Fruit fly (Drosophila melanogaster) whole organism, embryonic: ENCODE data around the gene CG13385.

Experiments used
- Awh ChIP-seq: fragments of 200-800 bp; sonication (Bioruptor generic); IDR thresholded peaks from 2 replicates; pipeline ENCODE4, ENCODE4 v1.3.6; 2022; ENCODE audit warnings: missing biosample characterization, missing genetic modification characterization
- BEAF-32 ChIP-seq: fragments of 200-800 bp; sonication (Bioruptor generic); optimal IDR thresholded peaks from 3 replicates; lab custom pipeline; 2017; ENCODE audit warnings: missing biosample characterization, missing genetic modification characterization, mild to moderate bottlenecking, moderate library complexity, missing genetic modification reagents
- Blimp-1 ChIP-seq: fragments of 200-800 bp; sonication (Bioruptor generic); optimal IDR thresholded peaks from 3 replicates; lab custom pipeline; 2018; ENCODE audit warnings: missing biosample characterization, missing genetic modification characterization, mild to moderate bottlenecking, moderate library complexity, missing genetic modification reagents
- Bteb2 ChIP-seq: fragments of 200-800 bp; sonication (Bioruptor generic); optimal IDR thresholded peaks from 2 replicates; lab custom pipeline; 2016; ENCODE audit warnings: missing biosample characterization, missing genetic modification characterization
- C15 ChIP-seq: fragments of 200-800 bp; sonication (Bioruptor generic); IDR thresholded peaks from 3 replicates; pipeline ENCODE4 v1.3.6; 2022; ENCODE audit warnings: missing biosample characterization, missing genetic modification characterization
- CG12104 ChIP-seq: fragments of 200-800 bp; sonication (Bioruptor generic); optimal IDR thresholded peaks from 3 replicates; lab custom pipeline; 2016; ENCODE audit warnings: missing biosample characterization, missing genetic modification characterization
- CG12299 ChIP-seq: fragments of 200-800 bp; sonication (Bioruptor generic); optimal IDR thresholded peaks from 2 replicates; lab custom pipeline; 2018; ENCODE audit warnings: missing biosample characterization, mild to moderate bottlenecking, missing genetic modification characterization
- CG12659 ChIP-seq: fragments of 200-800 bp; sonication (Bioruptor generic); optimal IDR thresholded peaks from 3 replicates; lab custom pipeline; 2017; ENCODE audit warnings: mild to moderate bottlenecking, missing biosample characterization, missing genetic modification reagents, missing genetic modification characterization
- CG15011 ChIP-seq: fragments of 200-800 bp; sonication (Bioruptor generic); optimal IDR thresholded peaks from 3 replicates; lab custom pipeline; 2018; ENCODE audit warnings: missing biosample characterization, mild to moderate bottlenecking, missing genetic modification characterization
- CG17829 ChIP-seq: fragments of 200-800 bp; optimal IDR thresholded peaks from 2 replicates; lab custom pipeline; 2019; ENCODE audit warnings: missing biosample characterization, mild to moderate bottlenecking, missing genetic modification characterization, moderate library complexity
- CG17912 ChIP-seq: fragments of 200-800 bp; sonication (Bioruptor generic); optimal IDR thresholded peaks from 2 replicates; lab custom pipeline; 2018; ENCODE audit warnings: missing biosample characterization, mild to moderate bottlenecking, missing genetic modification characterization
- CG2129 ChIP-seq: fragments of 200-800 bp; sonication (Bioruptor generic); IDR thresholded peaks from 2 replicates; pipeline ENCODE4 v1.3.6; 2022; ENCODE audit warnings: missing biosample characterization, missing genetic modification characterization; ENCODE audit not compliant: partially characterized antibody
- CG30431 ChIP-seq: fragments of 200-800 bp; sonication (Bioruptor generic); optimal IDR thresholded peaks from 2 replicates; lab custom pipeline; 2017; ENCODE audit warnings: missing biosample characterization, missing genetic modification characterization
- CG31441 ChIP-seq: fragments of 200-800 bp; sonication (Bioruptor generic); IDR thresholded peaks from 2 replicates; pipeline ENCODE4 v1.3.6; 2022; ENCODE audit warnings: missing biosample characterization, missing genetic modification characterization
- CG3163 ChIP-seq: fragments of 200-800 bp; sonication (Bioruptor generic); optimal IDR thresholded peaks from 3 replicates; lab custom pipeline; 2016; ENCODE audit warnings: missing biosample characterization, missing genetic modification characterization
- CG3847 ChIP-seq: fragments of 200-800 bp; sonication (Bioruptor generic); IDR thresholded peaks from 2 replicates; pipeline ENCODE4 v1.3.6; 2022; ENCODE audit warnings: missing biosample characterization, missing genetic modification characterization
- CG42726 ChIP-seq: fragments of 200-800 bp; sonication (Bioruptor generic); IDR thresholded peaks from 2 replicates; pipeline ENCODE4 v1.3.6; 2022; ENCODE audit warnings: missing biosample characterization, missing genetic modification characterization; ENCODE audit not compliant: partially characterized antibody
- CG4730 ChIP-seq: fragments of 200-800 bp; sonication (Bioruptor generic); IDR thresholded peaks from 2 replicates; pipeline ENCODE4 v1.3.6; 2022; ENCODE audit warnings: missing biosample characterization, missing genetic modification characterization
- CG6854 ChIP-seq: fragments of 200-800 bp; sonication (Bioruptor generic); optimal IDR thresholded peaks from 3 replicates; lab custom pipeline; 2017; ENCODE audit warnings: missing biosample characterization, mild to moderate bottlenecking, missing genetic modification characterization
- CG8388 ChIP-seq: fragments of 200-800 bp; sonication (Bioruptor generic); optimal IDR thresholded peaks from 2 replicates; lab custom pipeline; 2019; ENCODE audit warnings: missing biosample characterization, mild to moderate bottlenecking, missing genetic modification characterization, moderate library complexity
- CG8765 ChIP-seq: fragments of 200-800 bp; sonication (Bioruptor generic); IDR thresholded peaks from 2 replicates; pipeline ENCODE4 v1.3.6; 2022; ENCODE audit warnings: missing biosample characterization, missing genetic modification characterization
- CG9437 ChIP-seq: fragments of 200-800 bp; sonication (Bioruptor generic); optimal IDR thresholded peaks from 2 replicates; lab custom pipeline; 2018; ENCODE audit warnings: missing biosample characterization, mild to moderate bottlenecking, missing genetic modification characterization
- CG9609 ChIP-seq: fragments of 200-800 bp; sonication (Bioruptor generic); optimal IDR thresholded peaks from 3 replicates; lab custom pipeline; 2016; ENCODE audit warnings: missing biosample characterization, missing genetic modification characterization
- CG9876 ChIP-seq: fragments of 200-800 bp; sonication (Bioruptor generic); optimal IDR thresholded peaks from 2 replicates; lab custom pipeline; 2016; ENCODE audit warnings: missing biosample characterization, missing genetic modification characterization
- CG9932 ChIP-seq: fragments of 200-800 bp; sonication (Bioruptor generic); IDR thresholded peaks from 2 replicates; pipeline ENCODE4 v1.3.6; 2022; ENCODE audit warnings: missing biosample characterization, missing genetic modification characterization
- D ChIP-seq, 2 experiments: fragments of 200-800 bp in 1 of 2; fragments of >200 bp in 1 of 2; sonication (Bioruptor generic) in 1 of 2; optimal IDR thresholded peaks; 2 replicates in 1 of 2; 3 replicates in 1 of 2; lab custom pipeline; 2017; ENCODE audit warnings: mild to moderate bottlenecking in 1 of 2, missing biosample characterization in 1 of 2, missing genetic modification characterization in 1 of 2, missing genetic modification reagents in 1 of 2
- Dp ChIP-seq: fragments of 200-800 bp; sonication (Bioruptor generic); optimal IDR thresholded peaks from 2 replicates; lab custom pipeline; 2018; ENCODE audit warnings: missing biosample characterization, mild to moderate bottlenecking, missing genetic modification characterization, moderate library complexity
- MESR4 ChIP-seq: fragments of 200-800 bp; sonication (Bioruptor generic); optimal IDR thresholded peaks from 2 replicates; lab custom pipeline; 2018; ENCODE audit warnings: missing biosample characterization, mild to moderate bottlenecking, missing genetic modification characterization, moderate library complexity
- Neu2 ChIP-seq: fragments of 200-800 bp; sonication (Bioruptor generic); optimal IDR thresholded peaks from 3 replicates; lab custom pipeline; 2016; ENCODE audit warnings: missing biosample characterization, missing genetic modification characterization, borderline replicate concordance
- Sry-δ ChIP-seq: fragments of 200-800 bp; sonication (Bioruptor generic); optimal IDR thresholded peaks from 2 replicates; lab custom pipeline; 2016; ENCODE audit warnings: missing biosample characterization, missing genetic modification characterization
- abd-A ChIP-seq: fragments of 200-800 bp; sonication (Bioruptor generic); optimal IDR thresholded peaks from 3 replicates; lab custom pipeline; 2019; ENCODE audit warnings: missing biosample characterization, mild to moderate bottlenecking, missing genetic modification characterization, moderate library complexity
- bcd ChIP-seq: fragments of 200-800 bp; sonication (Bioruptor generic); optimal IDR thresholded peaks from 2 replicates; lab custom pipeline; 2017; ENCODE audit warnings: missing biosample characterization, mild to moderate bottlenecking, missing genetic modification characterization
- crp ChIP-seq, 2 experiments: fragments of 200-800 bp; sonication (Bioruptor generic); optimal IDR thresholded peaks; 2 replicates in 1 of 2; 3 replicates in 1 of 2; lab custom pipeline; 2017; ENCODE audit warnings: missing biosample characterization in 2 of 2, missing genetic modification characterization in 2 of 2, mild to moderate bottlenecking in 1 of 2, moderate library complexity in 1 of 2
- cwo ChIP-seq: fragments of 200-800 bp; sonication (Bioruptor generic); optimal IDR thresholded peaks from 3 replicates; lab custom pipeline; 2017; ENCODE audit warnings: missing biosample characterization, missing genetic modification characterization, mild to moderate bottlenecking, moderate library complexity, missing genetic modification reagents
- eyg ChIP-seq: fragments of 200-800 bp; sonication (Bioruptor generic); optimal IDR thresholded peaks from 3 replicates; lab custom pipeline; 2016; ENCODE audit warnings: missing biosample characterization, missing genetic modification characterization
- fd64A ChIP-seq: fragments of 200-800 bp; sonication (Bioruptor generic); optimal IDR thresholded peaks from 3 replicates; lab custom pipeline; 2018; ENCODE audit warnings: missing biosample characterization, mild to moderate bottlenecking, missing genetic modification characterization
- ftz-f1 ChIP-seq: fragments of 200-800 bp; sonication (Bioruptor generic); optimal IDR thresholded peaks from 2 replicates; lab custom pipeline; 2016; ENCODE audit warnings: missing biosample characterization, missing genetic modification characterization
- fu2 ChIP-seq: fragments of 200-800 bp; sonication (Bioruptor generic); optimal IDR thresholded peaks from 2 replicates; lab custom pipeline; 2016; ENCODE audit warnings: missing biosample characterization, missing genetic modification characterization
- her ChIP-seq: fragments of 200-800 bp; sonication (Bioruptor generic); optimal IDR thresholded peaks from 2 replicates; lab custom pipeline; 2016; ENCODE audit warnings: missing biosample characterization, missing genetic modification characterization
- inv ChIP-seq: fragments of 200-800 bp; sonication (Bioruptor generic); IDR thresholded peaks from 2 replicates; pipeline ENCODE4 v1.3.6; 2022; ENCODE audit warnings: missing biosample characterization, missing genetic modification characterization; ENCODE audit not compliant: partially characterized antibody
- jigr1 ChIP-seq: fragments of 200-800 bp; sonication (Bioruptor generic); IDR thresholded peaks from 3 replicates; pipeline ENCODE4 v1.3.6; 2022; ENCODE audit warnings: missing biosample characterization, missing genetic modification characterization
- jumu ChIP-seq: fragments of 200-800 bp; sonication (Bioruptor generic); optimal IDR thresholded peaks from 3 replicates; lab custom pipeline; 2016; ENCODE audit warnings: missing biosample characterization, missing genetic modification characterization
- lab ChIP-seq: fragments of 200-800 bp; sonication (Bioruptor generic); optimal IDR thresholded peaks from 3 replicates; lab custom pipeline; 2017; ENCODE audit warnings: missing biosample characterization, missing genetic modification characterization, mild to moderate bottlenecking, moderate library complexity, missing genetic modification reagents
- row ChIP-seq: fragments of 200-800 bp; sonication (Bioruptor generic); IDR thresholded peaks from 3 replicates; pipeline ENCODE4 v1.3.6; 2022; ENCODE audit warnings: missing biosample characterization, missing genetic modification characterization
- seq ChIP-seq: fragments of 200-800 bp; sonication (Bioruptor generic); IDR thresholded peaks from 2 replicates; pipeline ENCODE4 v1.3.6; 2022; ENCODE audit warnings: missing biosample characterization, missing genetic modification characterization
- sima ChIP-seq: fragments of 200-800 bp; sonication (Bioruptor generic); optimal IDR thresholded peaks from 2 replicates; lab custom pipeline; 2016; ENCODE audit warnings: missing biosample characterization, missing genetic modification characterization
- sisA ChIP-seq: fragments of 200-800 bp; sonication (Bioruptor generic); IDR thresholded peaks from 2 replicates; pipeline ENCODE4 v1.3.6; 2022; ENCODE audit warnings: missing biosample characterization, missing genetic modification characterization
- slou ChIP-seq: fragments of 200-800 bp; sonication (Bioruptor generic); optimal IDR thresholded peaks from 3 replicates; lab custom pipeline; 2016; ENCODE audit warnings: missing biosample characterization, missing genetic modification characterization
- so ChIP-seq: fragments of 200-800 bp; sonication (Bioruptor generic); IDR thresholded peaks from 3 replicates; pipeline ENCODE4 v1.3.6; 2022; ENCODE audit warnings: missing biosample characterization, missing genetic modification characterization
- tin ChIP-seq: fragments of 200-800 bp; sonication (Bioruptor generic); optimal IDR thresholded peaks from 3 replicates; lab custom pipeline; 2016; ENCODE audit warnings: missing biosample characterization, missing genetic modification characterization
- tx ChIP-seq: fragments of 200-800 bp; sonication (Bioruptor generic); optimal IDR thresholded peaks from 2 replicates; lab custom pipeline; 2016; ENCODE audit warnings: missing biosample characterization, missing genetic modification characterization

Gene CG13385

dm6 chr2L:8437176-8437575, 40.7 kb downstream of the CG13385 start, which contains the start of the genes D12 and Chrac-14 (continued):
- no peak for TF ChIP-seq CG12104 (GFP tag; lab: Kevin White, UChicago)
- peak; percentile 60 to 92 for TF ChIP-seq crp (GFP tag; optimal IDR thresholded peaks at IDR 0.05; lab: Kevin White, UChicago)
- peak; percentile 42 for TF ChIP-seq MESR4
- no peak for TF ChIP-seq CG8765 (GFP tag; lab: Robert Waterston, UW)
- TF ChIP-seq CG4730 = no peak
- no peak for TF ChIP-seq CG9876 (GFP tag; lab: Kevin White, UChicago)
- TF ChIP-seq BEAF-32 (GFP tag; lab: Kevin White, UChicago) = peak; percentile 26
- TF ChIP-seq Bteb2 (GFP tag; lab: Kevin White, UChicago) = no peak
- no peak for TF ChIP-seq Awh (GFP tag; lab: Robert Waterston, UW)
- TF ChIP-seq so = no peak
- TF ChIP-seq CG6854 (GFP tag; lab: Kevin White, UChicago) = no peak
- TF ChIP-seq CG30431 = no peak
- peak; percentile 29; the same call in 1 of the 3 replicates for TF ChIP-seq row (GFP tag; lab: Robert Waterston, UW)
- TF ChIP-seq fd64A (GFP tag; lab: Kevin White, UChicago) = no peak
- no peak for TF ChIP-seq abd-A (tag; lab: Kevin White, UChicago)
- TF ChIP-seq slou (GFP tag; lab: Kevin White, UChicago) = no peak
- peak; percentile 27 for TF ChIP-seq tin (GFP tag; lab: Kevin White, UChicago)
- no peak for TF ChIP-seq CG12299 (tag; lab: Kevin White, UChicago)
- TF ChIP-seq CG8388 (GFP tag; lab: Kevin White, UChicago) = no peak
- TF ChIP-seq CG2129 = no peak
- no peak for TF ChIP-seq CG9437
- no peak for TF ChIP-seq Neu2 (GFP tag; lab: Kevin White, UChicago)
- no peak for TF ChIP-seq CG3163 (GFP tag; lab: Kevin White, UChicago)
- TF ChIP-seq bcd = no peak
- no peak for TF ChIP-seq cwo (GFP tag; lab: Kevin White, UChicago)
- no peak for TF ChIP-seq CG17912
- TF ChIP-seq lab (GFP tag; lab: Kevin White, UChicago) = no peak
- TF ChIP-seq CG17829 (tag; lab: Kevin White, UChicago) = peak; percentile 9
- TF ChIP-seq tx = no peak
- TF ChIP-seq seq (GFP tag; lab: Robert Waterston, UW) = no peak
- peak; percentile 70 for TF ChIP-seq Dp (GFP tag; lab: Kevin White, UChicago)
- TF ChIP-seq Blimp-1 = no peak
- no peak for TF ChIP-seq CG12659 (GFP tag; lab: Kevin White, UChicago)
- TF ChIP-seq CG9609 (GFP tag; lab: Kevin White, UChicago) = no peak
- peak; percentile 13; the same call in 1 of the 2 replicates for TF ChIP-seq sisA (GFP tag; lab: Robert Waterston, UW)
- TF ChIP-seq fu2 = peak; percentile 18
- no peak for TF ChIP-seq ftz-f1 (GFP tag; lab: Kevin White, UChicago)
- TF ChIP-seq CG31441 (GFP tag; lab: Robert Waterston, UW) = no peak
- no peak for TF ChIP-seq CG42726 (GFP tag; lab: Robert Waterston, UW)
- TF ChIP-seq eyg (GFP tag; lab: Kevin White, UChicago) = no peak
- TF ChIP-seq CG15011 (GFP tag; lab: Kevin White, UChicago) = no peak
- peak; percentile 39; the same call in 1 of the 2 replicates for TF ChIP-seq CG9932 (GFP tag; lab: Robert Waterston, UW)
- peak; percentile 2 for TF ChIP-seq her (GFP tag; lab: Kevin White, UChicago)
- no peak for TF ChIP-seq C15
- TF ChIP-seq sima (GFP tag; lab: Kevin White, UChicago) = no peak
- TF ChIP-seq CG3847 = peak; percentile 65
- TF ChIP-seq jigr1 (GFP tag; lab: Robert Waterston, UW) = no peak
- TF ChIP-seq inv (GFP tag; lab: Robert Waterston, UW) = no peak
- TF ChIP-seq jumu (GFP tag; lab: Kevin White, UChicago) = peak; percentile 36
- peak; percentile 22 for TF ChIP-seq Sry-δ (GFP tag; lab: Kevin White, UChicago)
- TF ChIP-seq D (optimal IDR thresholded peaks at IDR 0.05; lab: Kevin White, UChicago) = no peak
- TF ChIP-seq D (GFP tag; optimal IDR thresholded peaks at IDR 0.05; lab: Kevin White, UChicago) = no peak
